Fruit fly (Drosophila melanogaster) whole organism, embryonic: ENCODE data around the gene U2af50.

ENCODE experiments used
- B-H1 ChIP-seq: fragments of 200-800 bp; sonication (Bioruptor generic); IDR thresholded peaks from 3 replicates; pipeline ENCODE4 v1.3.6; 2022; ENCODE audit warnings: missing biosample characterization, missing genetic modification characterization
- CG10274 ChIP-seq: fragments of 200-800 bp; sonication (Bioruptor generic); optimal IDR thresholded peaks from 3 replicates; lab custom pipeline; 2017; ENCODE audit warnings: missing biosample characterization, mild to moderate bottlenecking, missing genetic modification characterization
- CG10321 ChIP-seq: fragments of 200-800 bp; sonication (Bioruptor generic); IDR thresholded peaks from 2 replicates; pipeline ENCODE4 v1.3.6; 2022; ENCODE audit warnings: missing biosample characterization, missing genetic modification characterization
- CG10366 ChIP-seq: fragments of 200-800 bp; sonication (Bioruptor generic); IDR thresholded peaks from 2 replicates; pipeline ENCODE4 v1.3.6; 2022; ENCODE audit warnings: missing biosample characterization, missing genetic modification characterization
- CG10543 ChIP-seq: fragments of 200-800 bp; sonication (Bioruptor generic); optimal IDR thresholded peaks from 3 replicates; lab custom pipeline; 2017; ENCODE audit warnings: missing biosample characterization, mild to moderate bottlenecking, missing genetic modification characterization, moderate library complexity
- CG11696 ChIP-seq: fragments of 200-800 bp; sonication (Bioruptor generic); IDR thresholded peaks from 2 replicates; pipeline ENCODE4 v1.3.6; 2022; ENCODE audit warnings: missing biosample characterization, missing genetic modification characterization
- CG12391 ChIP-seq: fragments of 200-800 bp; sonication (Bioruptor generic); optimal IDR thresholded peaks from 3 replicates; lab custom pipeline; 2018; ENCODE audit warnings: missing biosample characterization, mild to moderate bottlenecking, missing genetic modification characterization, moderate library complexity
- CG13287 ChIP-seq: fragments of 200-800 bp; sonication (Bioruptor generic); IDR thresholded peaks from 2 replicates; pipeline ENCODE4 v1.3.6; 2022; ENCODE audit warnings: missing biosample characterization, missing genetic modification characterization; ENCODE audit not compliant: partially characterized antibody
- CG14965 ChIP-seq: fragments of 200-800 bp; sonication (Bioruptor generic); optimal IDR thresholded peaks from 2 replicates; lab custom pipeline; 2016; ENCODE audit warnings: missing biosample characterization, missing genetic modification characterization, borderline replicate concordance
- CG2199 ChIP-seq: fragments of 200-800 bp; sonication (Bioruptor generic); IDR thresholded peaks from 3 replicates; pipeline ENCODE4 v1.3.6; 2022; ENCODE audit warnings: missing biosample characterization, missing genetic modification characterization
- CG2678 ChIP-seq: fragments of 200-800 bp; sonication (Bioruptor generic); optimal IDR thresholded peaks from 3 replicates; lab custom pipeline; 2019; ENCODE audit warnings: missing biosample characterization, mild to moderate bottlenecking, missing genetic modification characterization, moderate library complexity
- CG3407 ChIP-seq: fragments of 200-800 bp; sonication (Bioruptor generic); optimal IDR thresholded peaks from 2 replicates; lab custom pipeline; 2018; ENCODE audit warnings: missing biosample characterization, mild to moderate bottlenecking, missing genetic modification characterization
- CG4282 ChIP-seq: fragments of 200-800 bp; sonication (Bioruptor generic); optimal IDR thresholded peaks from 2 replicates; lab custom pipeline; 2016; ENCODE audit warnings: missing biosample characterization, missing genetic modification characterization
- CG6654 ChIP-seq: fragments of 200-800 bp; sonication (Bioruptor generic); optimal IDR thresholded peaks from 2 replicates; lab custom pipeline; 2017; ENCODE audit warnings: missing biosample characterization, mild to moderate bottlenecking, missing genetic modification characterization
- CG6791 ChIP-seq: fragments of 200-800 bp; sonication (Bioruptor generic); IDR thresholded peaks from 3 replicates; pipeline ENCODE4 v1.3.6; 2022; ENCODE audit warnings: missing biosample characterization, missing genetic modification characterization; ENCODE audit not compliant: partially characterized antibody
- CG7556 ChIP-seq: fragments of 200-800 bp; sonication (Bioruptor generic); optimal IDR thresholded peaks from 2 replicates; lab custom pipeline; 2017; ENCODE audit warnings: missing biosample characterization, mild to moderate bottlenecking, missing genetic modification characterization
- CG8359 ChIP-seq: fragments of 200-800 bp; sonication (Bioruptor generic); optimal IDR thresholded peaks from 2 replicates; lab custom pipeline; 2017; ENCODE audit warnings: missing biosample characterization, mild to moderate bottlenecking, missing genetic modification characterization, borderline replicate concordance
- CG8388 ChIP-seq: fragments of 200-800 bp; sonication (Bioruptor generic); optimal IDR thresholded peaks from 2 replicates; lab custom pipeline; 2019; ENCODE audit warnings: missing biosample characterization, mild to moderate bottlenecking, missing genetic modification characterization, moderate library complexity
- Dref ChIP-seq: fragments of 200-800 bp; sonication (Bioruptor generic); IDR thresholded peaks from 2 replicates; pipeline ENCODE4 v1.3.6; 2022; ENCODE audit warnings: missing biosample characterization, missing genetic modification characterization
- ERR ChIP-seq: fragments of 200-800 bp; sonication (Bioruptor generic); optimal IDR thresholded peaks from 2 replicates; lab custom pipeline; 2016; ENCODE audit warnings: missing biosample characterization, missing genetic modification characterization
- Ets65A ChIP-seq: fragments of 200-800 bp; sonication (Bioruptor generic); peaks from one replicate; lab custom pipeline; 2016; ENCODE audit warnings: missing biosample characterization, missing genetic modification characterization
- Fer2 ChIP-seq: fragments of 200-800 bp; sonication (Bioruptor generic); optimal IDR thresholded peaks from 2 replicates; lab custom pipeline; 2018; ENCODE audit warnings: missing biosample characterization, mild to moderate bottlenecking, missing genetic modification characterization, moderate library complexity
- HmgZ ChIP-seq: fragments of 200-800 bp; sonication (Bioruptor generic); optimal IDR thresholded peaks from 2 replicates; lab custom pipeline; 2018; ENCODE audit warnings: missing biosample characterization, mild to moderate bottlenecking, missing genetic modification characterization
- Hmr ChIP-seq: fragments of 200-800 bp; sonication (Bioruptor generic); optimal IDR thresholded peaks from 3 replicates; lab custom pipeline; 2017; ENCODE audit warnings: mild to moderate bottlenecking, missing biosample characterization, missing genetic modification reagents, missing genetic modification characterization
- Hr78 ChIP-seq, 2 experiments: fragments of 200-800 bp in 1 of 2; fragments of >200 bp in 1 of 2; sonication (Bioruptor generic) in 1 of 2; optimal IDR thresholded peaks; 2 replicates each; lab custom pipeline; 2017 to 2019; ENCODE audit warnings: missing biosample characterization in 2 of 2, missing genetic modification characterization in 2 of 2, mild to moderate bottlenecking in 1 of 2, moderate library complexity in 1 of 2
- Lhr ChIP-seq: fragments of 200-800 bp; sonication (Bioruptor generic); optimal IDR thresholded peaks from 3 replicates; lab custom pipeline; 2017; ENCODE audit warnings: mild to moderate bottlenecking, missing biosample characterization, missing genetic modification reagents, missing genetic modification characterization
- MESR4 ChIP-seq: fragments of 200-800 bp; sonication (Bioruptor generic); optimal IDR thresholded peaks from 2 replicates; lab custom pipeline; 2018; ENCODE audit warnings: missing biosample characterization, mild to moderate bottlenecking, missing genetic modification characterization, moderate library complexity
- Trl ChIP-seq, 3 experiments: fragments of >200 bp in 2 of 3; fragments of 200-800 bp in 1 of 3; sonication (Bioruptor generic) in 1 of 3; optimal IDR thresholded peaks; 2 replicates in 1 of 3; 3 replicates in 2 of 3; lab custom pipeline; 2016 to 2017; ENCODE audit warnings: missing biosample characterization in 1 of 3, missing genetic modification characterization in 1 of 3
- abd-A ChIP-seq: fragments of 200-800 bp; sonication (Bioruptor generic); optimal IDR thresholded peaks from 3 replicates; lab custom pipeline; 2019; ENCODE audit warnings: missing biosample characterization, mild to moderate bottlenecking, missing genetic modification characterization, moderate library complexity
- amos ChIP-seq: fragments of 200-800 bp; sonication (Bioruptor generic); IDR thresholded peaks from 2 replicates; pipeline ENCODE4 v1.3.6; 2022; ENCODE audit warnings: missing biosample characterization, missing genetic modification characterization; ENCODE audit not compliant: partially characterized antibody
- bsh ChIP-seq, 2 experiments: fragments of 200-800 bp; sonication (Bioruptor generic); optimal IDR thresholded peaks; 2 replicates each; lab custom pipeline; 2017 to 2018; ENCODE audit warnings: mild to moderate bottlenecking in 2 of 2, missing biosample characterization in 2 of 2, missing genetic modification characterization in 2 of 2, moderate library complexity in 1 of 2
- cad ChIP-seq: fragments of >200 bp; optimal IDR thresholded peaks from 2 replicates; lab custom pipeline; 2017; ENCODE audit warnings: missing biosample characterization, missing genetic modification characterization
- cwo ChIP-seq: fragments of 200-800 bp; sonication (Bioruptor generic); optimal IDR thresholded peaks from 3 replicates; lab custom pipeline; 2017; ENCODE audit warnings: missing biosample characterization, missing genetic modification characterization, mild to moderate bottlenecking, moderate library complexity, missing genetic modification reagents
- hb ChIP-seq: fragments of 200-800 bp; sonication (Bioruptor generic); IDR thresholded peaks from 3 replicates; pipeline ENCODE4 v1.3.6; 2022; ENCODE audit warnings: missing biosample characterization, missing genetic modification characterization; ENCODE audit not compliant: partially characterized antibody
- hkb ChIP-seq, 2 experiments: fragments of 200-800 bp in 1 of 2; fragments of >200 bp in 1 of 2; sonication (Bioruptor generic) in 1 of 2; IDR thresholded peaks in 1 of 2; optimal IDR thresholded peaks in 1 of 2; 2 replicates each; pipeline versions ENCODE4 v1.3.6 to Lab custom; 2017 to 2022; ENCODE audit warnings: missing biosample characterization in 1 of 2, missing genetic modification characterization in 1 of 2
- hth ChIP-seq: fragments of >200 bp; optimal IDR thresholded peaks from 2 replicates; lab custom pipeline; 2017; ENCODE audit warnings: inconsistent platforms
- klu ChIP-seq: fragments of 200-800 bp; sonication (Bioruptor generic); IDR thresholded peaks from 2 replicates; pipeline ENCODE4 v1.3.6; 2022; ENCODE audit warnings: missing biosample characterization, missing genetic modification characterization
- kni ChIP-seq: fragments of 200-800 bp; sonication (Bioruptor generic); optimal IDR thresholded peaks from 3 replicates; lab custom pipeline; 2017; ENCODE audit warnings: mild to moderate bottlenecking, missing biosample characterization, missing genetic modification reagents, missing genetic modification characterization
- lov ChIP-seq, 2 experiments: fragments of 200-800 bp in 1 of 2; fragments of >200 bp in 1 of 2; sonication (Bioruptor generic) in 1 of 2; IDR thresholded peaks in 1 of 2; optimal IDR thresholded peaks in 1 of 2; 2 replicates in 1 of 2; 3 replicates in 1 of 2; pipeline versions ENCODE4 v1.3.6 to Lab custom; 2017 to 2022; ENCODE audit warnings: missing biosample characterization in 1 of 2, missing genetic modification characterization in 1 of 2
- mld ChIP-seq: fragments of 200-800 bp; sonication (Bioruptor generic); IDR thresholded peaks from 3 replicates; pipeline ENCODE4 v1.3.6; 2022; ENCODE audit warnings: missing biosample characterization, missing genetic modification characterization; ENCODE audit not compliant: partially characterized antibody
- oc ChIP-seq: fragments of 200-800 bp; sonication (Bioruptor generic); optimal IDR thresholded peaks from 2 replicates; lab custom pipeline; 2018; ENCODE audit warnings: missing biosample characterization, mild to moderate bottlenecking, missing genetic modification characterization, moderate library complexity
- pan ChIP-seq, 4 experiments: fragments of >200 bp in 3 of 4; fragments of 200-800 bp in 1 of 4; sonication (Bioruptor generic) in 1 of 4; optimal IDR thresholded peaks in 3 of 4; IDR thresholded peaks in 1 of 4; 2 replicates each; pipeline versions ENCODE4 v1.3.6 to Lab custom; 2017 to 2022; ENCODE audit warnings: missing biosample characterization in 2 of 4, missing genetic modification characterization in 2 of 4, mixed read lengths in 1 of 4
- phol ChIP-seq: fragments of 200-800 bp; sonication (Bioruptor generic); optimal IDR thresholded peaks from 3 replicates; lab custom pipeline; 2018; ENCODE audit warnings: missing biosample characterization, mild to moderate bottlenecking, missing genetic modification characterization, moderate library complexity
- pita ChIP-seq: fragments of 200-800 bp; sonication (Bioruptor generic); optimal IDR thresholded peaks from 2 replicates; lab custom pipeline; 2017; ENCODE audit warnings: missing biosample characterization, mild to moderate bottlenecking, missing genetic modification characterization
- ranshi ChIP-seq: fragments of 200-800 bp; sonication (Bioruptor generic); IDR thresholded peaks from 2 replicates; pipeline ENCODE4 v1.3.6; 2022; ENCODE audit warnings: missing biosample characterization, missing genetic modification characterization
- shn ChIP-seq: fragments of 200-800 bp; sonication (Bioruptor generic); optimal IDR thresholded peaks from 3 replicates; lab custom pipeline; 2016; ENCODE audit warnings: missing biosample characterization, missing genetic modification characterization
- stwl ChIP-seq: fragments of 200-800 bp; sonication (Bioruptor generic); optimal IDR thresholded peaks from 3 replicates; lab custom pipeline; 2018; ENCODE audit warnings: missing biosample characterization, mild to moderate bottlenecking, missing genetic modification characterization, moderate library complexity

Gene U2af50

dm6 chrX:16308310-16308918, 50.4 kb downstream of the U2af50 start, which contains the start of gene Had1 (continued):
- no peak for TF ChIP-seq hkb (optimal IDR thresholded peaks at IDR 0.05; lab: Kevin White, UChicago)
- no peak for TF ChIP-seq hkb (GFP tag; IDR thresholded peaks at IDR 0.05; lab: Robert Waterston, UW)
- no peak for TF ChIP-seq CG12391 (tag; lab: Kevin White, UChicago)
- no peak for TF ChIP-seq Lhr
- TF ChIP-seq CG8388 (GFP tag; lab: Kevin White, UChicago): no peak
- no peak for TF ChIP-seq CG6791 (GFP tag; lab: Robert Waterston, UW)
- TF ChIP-seq CG14965 (GFP tag; lab: Kevin White, UChicago): no peak
- no peak for TF ChIP-seq CG2199 (GFP tag; lab: Robert Waterston, UW)
- no peak for TF ChIP-seq cad
- TF ChIP-seq CG8359 (GFP tag; lab: Kevin White, UChicago): no peak
- TF ChIP-seq pan (optimal IDR thresholded peaks at IDR 0.05; lab: Kevin White, UChicago): no peak
- TF ChIP-seq pan (GFP tag; optimal IDR thresholded peaks at IDR 0.05 in 1 of 2, IDR thresholded peaks at IDR 0.05 in 1 of 2): peak in 1 of 2 experiments; percentile 16
- no peak for TF ChIP-seq Dref (GFP tag; lab: Robert Waterston, UW)
- no peak for TF ChIP-seq pita (GFP tag; lab: Kevin White, UChicago)
- no peak for TF ChIP-seq ERR
- no peak; the same call in 1 of the 2 replicates for TF ChIP-seq amos (GFP tag; lab: Robert Waterston, UW)
- no peak for TF ChIP-seq Trl (optimal IDR thresholded peaks at IDR 0.05; lab: Kevin White, UChicago)
- TF ChIP-seq Trl (GFP tag; optimal IDR thresholded peaks at IDR 0.05; lab: Kevin White, UChicago): no peak
- TF ChIP-seq CG10321 (GFP tag; lab: Robert Waterston, UW): no peak
- TF ChIP-seq phol (tag; lab: Kevin White, UChicago): no peak
- TF ChIP-seq ranshi (GFP tag; lab: Robert Waterston, UW): no peak
- no peak for TF ChIP-seq B-H1 (GFP tag; lab: Robert Waterston, UW)
- TF ChIP-seq CG4282 (GFP tag; lab: Kevin White, UChicago): no peak
- no peak for TF ChIP-seq CG3407 (GFP tag; lab: Kevin White, UChicago)
- peak in 1 of 2 experiments; percentile 75 for TF ChIP-seq Hr78 (GFP tag; optimal IDR thresholded peaks at IDR 0.05; lab: Kevin White, UChicago)
- no peak for TF ChIP-seq stwl
- TF ChIP-seq mld (GFP tag; lab: Robert Waterston, UW): no peak
- no peak for TF ChIP-seq CG2678 (tag; lab: Kevin White, UChicago)
- TF ChIP-seq cwo (GFP tag; lab: Kevin White, UChicago): peak; percentile 16
- no peak for TF ChIP-seq hth (lab: Kevin White, UChicago)
- TF ChIP-seq CG10543 (GFP tag; lab: Kevin White, UChicago): peak; percentile 71
- TF ChIP-seq CG11696: no peak
- TF ChIP-seq CG10366 (GFP tag; lab: Robert Waterston, UW): no peak
- no peak for TF ChIP-seq CG7556 (GFP tag; lab: Kevin White, UChicago)
- TF ChIP-seq shn (GFP tag; lab: Kevin White, UChicago): no peak
- no peak for TF ChIP-seq Hmr (GFP tag; lab: Kevin White, UChicago)
- TF ChIP-seq hb (GFP tag; lab: Robert Waterston, UW): no peak
- TF ChIP-seq bsh (GFP tag; optimal IDR thresholded peaks at IDR 0.05; lab: Kevin White, UChicago): no peak
- no peak for TF ChIP-seq oc
- TF ChIP-seq kni (GFP tag; lab: Kevin White, UChicago): no peak
- no peak for TF ChIP-seq Ets65A (GFP tag; lab: Kevin White, UChicago)
- no peak for TF ChIP-seq Fer2 (tag; lab: Kevin White, UChicago)
- no peak for TF ChIP-seq abd-A (tag; lab: Kevin White, UChicago)
- no peak for TF ChIP-seq CG13287 (GFP tag; lab: Robert Waterston, UW)
- TF ChIP-seq CG6654 (GFP tag; lab: Kevin White, UChicago): no peak
- peak; percentile 22 for TF ChIP-seq HmgZ (tag; lab: Kevin White, UChicago)
- TF ChIP-seq MESR4: peak; percentile 3
- no peak for TF ChIP-seq lov (optimal IDR thresholded peaks at IDR 0.05; lab: Kevin White, UChicago)
- TF ChIP-seq lov (GFP tag; IDR thresholded peaks at IDR 0.05; lab: Robert Waterston, UW): no peak
- no peak for TF ChIP-seq klu
- no peak for TF ChIP-seq CG10274
